Fruit fly (Drosophila melanogaster) Kc167 (cell line): Measurements from ENCODE around the gene mthl5.

Experiments
- Myc ChIP-seq: fragments of >200 bp; optimal IDR thresholded peaks from 2 replicates; lab custom pipeline; 2017; ENCODE audit warnings: missing external identifiers
- psq ChIP-seq: fragments of >200 bp; optimal IDR thresholded peaks from 2 replicates; lab custom pipeline; 2017; ENCODE audit warnings: missing external identifiers

DNA sequence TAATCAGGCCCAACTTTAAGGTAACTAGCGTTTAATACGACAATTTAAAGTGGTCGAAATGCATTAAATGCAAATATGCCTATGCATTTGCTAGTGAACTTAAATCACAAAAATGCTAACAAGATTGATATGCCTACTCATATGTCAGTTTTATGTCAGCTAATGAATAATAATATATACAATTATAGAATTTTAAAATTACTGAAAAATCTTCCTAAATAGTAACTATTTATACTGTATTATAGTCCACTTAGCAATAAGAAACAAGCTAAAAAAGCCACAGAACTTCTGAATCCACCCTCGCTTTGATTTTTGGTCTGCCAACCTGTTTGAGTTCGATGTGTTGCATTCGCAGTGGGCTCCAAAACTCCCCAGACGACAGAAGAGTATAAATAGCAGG lies 17.3 kb downstream of the mthl5 start:
- TF ChIP-seq psq (lab: Kevin White, UChicago), result no peak
- TF ChIP-seq Myc (lab: Kevin White, UChicago), result no peak
